Fruit fly (Drosophila melanogaster): Measurements from ENCODE around the gene Pglym78.

Gene Pglym78

DNA sequence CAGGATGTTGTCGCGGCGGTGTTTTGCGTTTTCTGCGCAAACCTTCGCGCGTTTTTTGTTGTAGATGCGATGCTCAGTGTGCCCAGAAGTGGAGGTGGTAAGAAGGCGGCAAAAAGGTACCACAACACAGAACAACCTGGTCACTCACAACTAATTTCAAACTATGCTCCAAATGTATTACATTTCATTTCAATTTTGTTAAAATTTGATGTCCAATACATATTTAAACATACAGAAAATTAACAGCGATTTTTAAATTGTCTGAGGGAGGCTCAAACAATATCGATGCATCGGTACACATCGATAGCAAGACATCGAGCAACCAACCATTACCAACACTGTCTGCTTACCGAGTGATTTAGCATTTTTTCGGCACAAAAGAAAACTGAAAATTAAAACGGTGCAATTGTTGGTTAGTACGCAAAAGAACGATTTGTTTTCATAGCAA lies 5.2 kb downstream of the Pglym78 start, which contains the start of the genes Slbp and Rpn2 (continued):
- TF ChIP-seq CG10209 (GFP tag; optimal IDR thresholded peaks at IDR 0.05) (peak; percentile 1), row (GFP tag; IDR thresholded peaks at IDR 0.05) (peak; percentile 58; the same call in 2 of the 3 replicates), CG5953 (GFP tag; IDR thresholded peaks at IDR 0.05) (no peak), CG17612 (GFP tag; IDR thresholded peaks at IDR 0.05) (no peak), so (GFP tag; IDR thresholded peaks at IDR 0.05) (0 out of 3 replicates have a peak, but pooled peaks have one; percentile 46), dimm (GFP tag; IDR thresholded peaks at IDR 0.05) (no peak), Nf-YB (GFP tag; optimal IDR thresholded peaks at IDR 0.05) (no peak), CG12104 (GFP tag; optimal IDR thresholded peaks at IDR 0.05) (peak; percentile 29), CG17829 (tag; optimal IDR thresholded peaks at IDR 0.05) (peak; percentile 64), CG5180 (GFP tag; optimal IDR thresholded peaks at IDR 0.05) (no peak), CG11247 (GFP tag; IDR thresholded peaks at IDR 0.05) (no peak), inv (GFP tag; IDR thresholded peaks at IDR 0.05; ENCODE audit: partially characterized antibody) (peak; percentile 87), Drgx (GFP tag; IDR thresholded peaks at IDR 0.05) (no peak), Rx (GFP tag; IDR thresholded peaks at IDR 0.05) (no peak), CG9932 (GFP tag; IDR thresholded peaks at IDR 0.05) (peak; percentile 74), tgo (GFP tag; IDR thresholded peaks at IDR 0.05) (no peak), CG12299 (tag; optimal IDR thresholded peaks at IDR 0.05) (peak; percentile 43), hbn (GFP tag; IDR thresholded peaks at IDR 0.05; ENCODE audit: partially characterized antibody) (peak; percentile 95), CG32767 (GFP tag; IDR thresholded peaks at IDR 0.05) (0 out of 2 replicates have a peak, but pooled peaks have one; percentile 9), hb (GFP tag; IDR thresholded peaks at IDR 0.05; ENCODE audit: partially characterized antibody) (peak; percentile 82; the same call in 2 of the 3 replicates), al (GFP tag; IDR thresholded peaks at IDR 0.05) (no peak), CG10979 (tag; optimal IDR thresholded peaks at IDR 0.05) (peak; percentile 13), CG11560 (tag; IDR thresholded peaks at IDR 0.05) (no peak), CHES-1-like (GFP tag; optimal IDR thresholded peaks at IDR 0.05) (peak; percentile 80), nmo (GFP tag; optimal IDR thresholded peaks at IDR 0.05) (peak; percentile 74), Sry-β (GFP tag; optimal IDR thresholded peaks at IDR 0.05) (peak; percentile 24), Spps (tag; optimal IDR thresholded peaks at IDR 0.05) (peak; percentile 20), psq (GFP tag; optimal IDR thresholded peaks at IDR 0.05) (no peak), ro (GFP tag; IDR thresholded peaks at IDR 0.05) (no peak), lola (GFP tag; optimal IDR thresholded peaks at IDR 0.05) (peak in 1 of 3 experiments; percentile 25), stwl (tag; optimal IDR thresholded peaks at IDR 0.05) (peak; percentile 94), Blimp-1 (GFP tag; optimal IDR thresholded peaks at IDR 0.05) (no peak), CG16813 (GFP tag; IDR thresholded peaks at IDR 0.05; ENCODE audit: partially characterized antibody) (peak; percentile 90), CG4854 (GFP tag; optimal IDR thresholded peaks at IDR 0.05) (peak; percentile 37), jumu (GFP tag; optimal IDR thresholded peaks at IDR 0.05) (peak; percentile 76), Awh (GFP tag; IDR thresholded peaks at IDR 0.05) (no peak), salm (tag; optimal IDR thresholded peaks at IDR 0.05) (no peak), ken (GFP tag; IDR thresholded peaks at IDR 0.05) (no peak), CG30431 (GFP tag; optimal IDR thresholded peaks at IDR 0.05) (no peak), Fer3 (tag; optimal IDR thresholded peaks at IDR 0.05) (peak; percentile 17), ERR (GFP tag; optimal IDR thresholded peaks at IDR 0.05) (peak; percentile 70), slou (GFP tag; optimal IDR thresholded peaks at IDR 0.05) (no peak), CG34376 (GFP tag; optimal IDR thresholded peaks at IDR 0.05) (peak; percentile 61), CG7357 (GFP tag; IDR thresholded peaks at IDR 0.05) (no peak), CG9609 (GFP tag; optimal IDR thresholded peaks at IDR 0.05) (peak; percentile 65), CG6272 (GFP tag; IDR thresholded peaks at IDR 0.05) (no peak), vfl (GFP tag; optimal IDR thresholded peaks at IDR 0.05) (peak; percentile 45), chn (GFP tag; optimal IDR thresholded peaks at IDR 0.05) (peak; percentile 43), knrl (GFP tag; IDR thresholded peaks at IDR 0.05; ENCODE audit: partially characterized antibody) (peak; percentile 94), pzg (GFP tag; optimal IDR thresholded peaks at IDR 0.05) (peak; percentile 98), D19A (tag; optimal IDR thresholded peaks at IDR 0.05) (no peak)

All from whole organism, embryonic.